Fruit fly (Drosophila melanogaster): ENCODE data around the gene CG13894.

dm6 chr3L:652637-653036 lies 46.3 kb downstream of the CG13894 start, which contains the start of gene CG3402:
- TF ChIP-seq CTCF (optimal IDR thresholded peaks at IDR 0.05) (no peak), CG8478 (optimal IDR thresholded peaks at IDR 0.05) (no peak)
